Worm (Caenorhabditis elegans): ENCODE measurements around the gene mab-5.

The mab-5 gene

DNA sequence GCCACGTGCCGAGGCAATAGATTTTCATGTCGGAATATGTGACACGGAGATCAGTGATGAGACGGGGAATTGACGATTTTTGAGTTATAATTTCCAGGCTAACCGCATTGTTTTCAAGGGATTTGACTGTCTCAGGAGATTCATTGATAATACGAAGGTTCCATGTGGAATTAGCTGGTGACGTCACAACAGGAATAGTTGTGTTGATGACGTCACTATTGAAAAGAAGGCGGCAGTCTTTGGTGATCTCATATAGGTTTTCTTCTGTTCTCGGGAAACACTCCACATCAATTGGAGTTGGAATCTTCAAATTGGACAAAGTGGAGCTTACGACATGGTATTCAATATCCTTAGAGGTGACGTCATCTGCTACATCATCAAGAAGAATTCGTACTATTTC is 40.1 kb downstream of the mab-5 start:
- no peak for TF ChIP-seq mes-2 (tag; optimal IDR thresholded peaks at IDR 0.05; ENCODE audit: poor library complexity, severe bottlenecking)
- no peak for TF ChIP-seq lim-7 (GFP tag; IDR thresholded peaks at IDR 0.05)
- TF ChIP-seq ztf-7 (tag; optimal IDR thresholded peaks at IDR 0.05): no peak
- no peak for TF ChIP-seq set-16 (GFP tag; IDR thresholded peaks at IDR 0.05)
- TF ChIP-seq nhr-41 (GFP tag; IDR thresholded peaks at IDR 0.05): no peak
- no peak for TF ChIP-seq cey-2 (tag; optimal IDR thresholded peaks at IDR 0.05; ENCODE audit: borderline replicate concordance, insufficient read depth)
- no peak for TF ChIP-seq ceh-32 (tag; optimal IDR thresholded peaks at IDR 0.05; ENCODE audit: poor library complexity)
- no peak for TF ChIP-seq hlh-11 (tag; optimal IDR thresholded peaks at IDR 0.05)
- no peak for TF ChIP-seq ceh-20 (GFP tag; IDR thresholded peaks at IDR 0.05)
- no peak for TF ChIP-seq nhr-42 (GFP tag; IDR thresholded peaks at IDR 0.05)
- no peak for TF ChIP-seq ztf-11 (tag; optimal IDR thresholded peaks at IDR 0.05)
- TF ChIP-seq Y75B8A.6 (GFP tag; IDR thresholded peaks at IDR 0.05): no peak
- TF ChIP-seq R02D3.7 (tag; optimal IDR thresholded peaks at IDR 0.05): no peak
- no peak for TF ChIP-seq ceh-44 (GFP tag; IDR thresholded peaks at IDR 0.05)
- no peak for TF ChIP-seq zip-11 (GFP tag; IDR thresholded peaks at IDR 0.05)
- TF ChIP-seq nhr-6 (tag; optimal IDR thresholded peaks at IDR 0.05): no peak
- TF ChIP-seq hmg-1.1 (GFP tag; IDR thresholded peaks at IDR 0.05): no peak
- TF ChIP-seq tag-97 (GFP tag; IDR thresholded peaks at IDR 0.05): no peak
- TF ChIP-seq ctbp-1 (GFP tag; IDR thresholded peaks at IDR 0.05): no peak

DNA sequence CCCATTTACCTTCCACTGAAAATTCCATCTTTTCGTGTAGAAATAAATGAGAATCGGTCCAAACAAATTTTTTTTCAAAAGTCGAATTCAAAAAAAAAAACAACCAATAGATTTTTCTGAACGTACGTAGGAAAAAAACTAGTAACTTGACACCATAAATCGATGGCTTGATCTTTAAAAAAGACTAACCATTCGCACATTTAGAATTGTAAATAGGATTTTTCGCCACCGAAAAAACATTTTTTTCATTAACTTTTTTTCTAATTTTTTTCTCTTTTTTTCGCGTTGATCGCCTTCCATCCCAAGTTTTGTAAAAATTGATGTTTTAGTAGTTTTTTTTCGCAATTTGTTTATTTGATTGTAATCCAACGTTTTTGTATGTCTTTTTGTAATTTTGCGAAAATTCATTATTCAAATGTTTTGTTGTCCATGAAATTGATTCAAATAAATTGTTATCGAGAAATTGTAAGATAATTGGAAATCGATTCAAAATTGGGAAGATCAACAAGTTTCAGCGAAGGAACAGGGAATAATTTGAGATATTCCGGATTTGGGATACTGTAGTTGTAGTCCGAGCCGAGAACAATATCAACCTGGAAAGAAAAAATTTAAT is 45.5 kb downstream of the mab-5 start:
- TF ChIP-seq zfp-3 (GFP tag; conservative IDR thresholded peaks at IDR 0.05): peak; percentile 42; the same call in 1 of the 2 replicates
- peak; percentile 27 for TF ChIP-seq nhr-102 (tag; optimal IDR thresholded peaks at IDR 0.05)
- no peak for TF ChIP-seq mdt-29 (GFP tag; IDR thresholded peaks at IDR 0.05)
- TF ChIP-seq Y105C5A.15 (GFP tag; IDR thresholded peaks at IDR 0.05): 0 out of 2 replicates have a peak, but pooled peaks have one; percentile 44
- TF ChIP-seq hif-1 (tag; optimal IDR thresholded peaks at IDR 0.05): peak in 1 of 2 experiments; percentile 34
- peak; percentile 20 for TF ChIP-seq mep-1 (tag; optimal IDR thresholded peaks at IDR 0.05)
- TF ChIP-seq tag-97 (GFP tag; IDR thresholded peaks at IDR 0.05): 0 out of 2 replicates have a peak, but pooled peaks have one; percentile 6
- no peak for TF ChIP-seq zip-11 (GFP tag; IDR thresholded peaks at IDR 0.05)
- TF ChIP-seq ceh-20 (GFP tag; IDR thresholded peaks at IDR 0.05): 0 out of 2 replicates have a peak, but pooled peaks have one; percentile 8
- TF ChIP-seq zag-1 (tag; optimal IDR thresholded peaks at IDR 0.05): no peak
- no peak for TF ChIP-seq mdl-1 (tag; optimal IDR thresholded peaks at IDR 0.05)
- TF ChIP-seq egl-27 (tag; optimal IDR thresholded peaks at IDR 0.05): no peak
- peak; percentile 12 for TF ChIP-seq hlh-30 (tag; optimal IDR thresholded peaks at IDR 0.05; ENCODE audit: insufficient read depth)
- TF ChIP-seq Y5F2A.4 (GFP tag; optimal IDR thresholded peaks at IDR 0.05): no peak
- no peak for TF ChIP-seq nhr-237 (tag; optimal IDR thresholded peaks at IDR 0.05)
- TF ChIP-seq daf-16 (GFP tag; optimal IDR thresholded peaks at IDR 0.05): no peak
- peak; percentile 35 for TF ChIP-seq daf-16 (tag; optimal IDR thresholded peaks at IDR 0.05)
- no peak for TF ChIP-seq nhr-41 (GFP tag; IDR thresholded peaks at IDR 0.05)
- TF ChIP-seq fkh-10 (GFP tag; optimal IDR thresholded peaks at IDR 0.05): no peak
- no peak for TF ChIP-seq T20F7.1 (GFP tag; optimal IDR thresholded peaks at IDR 0.05)
- TF ChIP-seq nhr-77 (tag; optimal IDR thresholded peaks at IDR 0.05): peak; percentile 67
- TF ChIP-seq set-16 (GFP tag; IDR thresholded peaks at IDR 0.05): no peak
- TF ChIP-seq nhr-11 (tag; optimal IDR thresholded peaks at IDR 0.05): no peak
- TF ChIP-seq tra-1 (GFP tag; IDR thresholded peaks at IDR 0.05): peak; percentile 4; the same call in 1 of the 2 replicates
- TF ChIP-seq ceh-82 (tag; optimal IDR thresholded peaks at IDR 0.05): no peak
- 0 out of 2 replicates have a peak, but pooled peaks have one; percentile 35 for TF ChIP-seq nhr-42 (GFP tag; IDR thresholded peaks at IDR 0.05)
- no peak for TF ChIP-seq ZK337.2 (GFP tag; IDR thresholded peaks at IDR 0.05)
- no peak for TF ChIP-seq daf-12 (tag; optimal IDR thresholded peaks at IDR 0.05)
- TF ChIP-seq lir-3 (tag; optimal IDR thresholded peaks at IDR 0.05): no peak
- peak; percentile 56 for TF ChIP-seq gei-8 (GFP tag; optimal IDR thresholded peaks at IDR 0.05)
- TF ChIP-seq daf-8 (GFP tag; IDR thresholded peaks at IDR 0.05): no peak
- peak; percentile 46 for TF ChIP-seq arid-1 (GFP tag; conservative IDR thresholded peaks at IDR 0.05)
- peak; percentile 44 for TF ChIP-seq duxl-1 (tag; optimal IDR thresholded peaks at IDR 0.05; ENCODE audit: poor library complexity)
